Worm (Caenorhabditis elegans) whole organism, late embryonic: ENCODE data around the gene cpg-7.

Experiments used
- ama-1 ChIP-seq: fragments of 150-350 bp; optimal IDR thresholded peaks from 2 replicates; lab custom pipeline; 2014
- elt-4 ChIP-seq: sonication (generic microtip); optimal IDR thresholded peaks from 2 replicates; lab custom pipeline; 2016; ENCODE audit warnings: missing genetic modification characterization, missing compliant biosample characterization
- fkh-6 ChIP-seq: sonication (generic microtip); optimal IDR thresholded peaks from 2 replicates; lab custom pipeline; 2016; ENCODE audit warnings: missing genetic modification characterization, missing compliant biosample characterization
- nhr-11 ChIP-seq: fragments of 150-350 bp; optimal IDR thresholded peaks from 2 replicates; lab custom pipeline; 2014; ENCODE audit warnings: missing biosample characterization, missing genetic modification characterization
- ref-2 ChIP-seq: sonication (generic microtip); optimal IDR thresholded peaks from 2 replicates; lab custom pipeline; 2016; ENCODE audit warnings: missing genetic modification characterization, missing compliant biosample characterization
- tbx-7 ChIP-seq: sonication (generic microtip); optimal IDR thresholded peaks from 2 replicates; lab custom pipeline; 2016; ENCODE audit warnings: missing genotype, missing genetic modification characterization, missing compliant biosample characterization

- no peak for TF ChIP-seq tbx-7
- no peak for TF ChIP-seq fkh-6 (tag; lab: Kevin White, UChicago)
- no peak for TF ChIP-seq nhr-11
- no peak for TF ChIP-seq ref-2 (tag; lab: Kevin White, UChicago)
- TF ChIP-seq ama-1 (lab: Kevin White, UChicago) = no peak
- no peak for TF ChIP-seq elt-4 (tag; lab: Kevin White, UChicago)
Measured at ce11 chrII:14104470-14104869, 4.6 kb downstream of the cpg-7 start, which contains the start of gene gur-4.
